Worm (Caenorhabditis elegans): ENCODE measurements around the gene C06A12.3.

The C06A12.3 gene

DNA sequence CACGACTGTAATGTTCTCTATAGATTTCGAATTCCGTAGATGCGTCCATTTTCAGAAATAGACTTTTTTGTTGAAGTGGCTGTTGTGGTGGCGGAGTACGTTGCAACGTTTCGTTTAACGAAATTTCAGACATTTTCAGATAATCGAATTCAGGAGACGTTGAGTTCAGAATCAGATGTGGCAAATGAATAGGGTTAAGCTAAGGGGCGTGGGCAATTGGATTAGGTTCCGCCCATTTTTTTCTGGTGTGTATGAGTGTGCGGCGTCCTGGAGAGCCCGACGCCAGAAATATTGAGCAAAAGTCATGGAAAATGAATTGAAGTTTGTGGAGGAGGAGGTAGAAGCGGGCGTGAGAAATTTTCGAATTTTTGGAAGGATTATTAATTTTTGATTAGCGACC is 14.2 kb upstream of the C06A12.3 start:
- TF ChIP-seq lsy-2 (tag; optimal IDR thresholded peaks at IDR 0.05): no peak
- TF ChIP-seq bed-3 (GFP tag; optimal IDR thresholded peaks at IDR 0.05): no peak
- no peak for TF ChIP-seq mls-2 (tag; optimal IDR thresholded peaks at IDR 0.05)
- TF ChIP-seq nhr-237 (tag; optimal IDR thresholded peaks at IDR 0.05): no peak
- TF ChIP-seq tbx-8 (GFP tag; optimal IDR thresholded peaks at IDR 0.05): no peak
- TF ChIP-seq ceh-43 (GFP tag; optimal IDR thresholded peaks at IDR 0.05): no peak
- no peak for TF ChIP-seq nhr-12 (tag; optimal IDR thresholded peaks at IDR 0.05)

DNA sequence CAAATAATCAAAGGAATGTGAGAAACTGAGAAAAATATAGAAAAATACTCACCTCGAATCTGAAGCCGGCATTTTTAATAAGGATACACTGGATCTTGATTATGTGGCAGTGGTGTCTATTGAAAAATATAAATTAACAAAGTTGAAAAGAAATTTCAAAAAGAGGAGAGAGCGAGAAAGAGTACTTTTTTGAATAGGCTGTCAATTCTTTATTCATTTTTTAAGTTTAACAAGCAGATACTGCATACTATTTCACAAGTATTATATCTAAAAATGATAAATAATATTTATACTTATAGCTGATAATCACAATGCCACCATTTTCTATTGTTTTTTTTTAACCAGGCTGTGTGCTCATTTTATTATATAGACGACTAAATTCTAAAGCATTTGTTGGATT is 9.8 kb upstream of the C06A12.3 start, which contains the start of gene npr-26:
npr-26 (minus strand) TSS at position 101 of the 400 bp plus-strand sequence.
- TF ChIP-seq flh-1 (GFP tag; optimal IDR thresholded peaks at IDR 0.05): no peak
- no peak for TF ChIP-seq nhr-2 (tag; optimal IDR thresholded peaks at IDR 0.05)
- TF ChIP-seq elt-3 (tag; optimal IDR thresholded peaks at IDR 0.05): no peak
- TF ChIP-seq mep-1 (tag; optimal IDR thresholded peaks at IDR 0.05): no peak
- no peak for TF ChIP-seq sem-2 (GFP tag; optimal IDR thresholded peaks at IDR 0.05)
- no peak for TF ChIP-seq unc-62 (GFP tag; optimal IDR thresholded peaks at IDR 0.05)
- TF ChIP-seq nhr-76 (tag; optimal IDR thresholded peaks at IDR 0.05): no peak
- no peak for TF ChIP-seq ceh-43 (GFP tag; optimal IDR thresholded peaks at IDR 0.05)
- TF ChIP-seq snpc-4 (tag; optimal IDR thresholded peaks at IDR 0.05): no peak
- TF ChIP-seq tbx-8 (GFP tag; optimal IDR thresholded peaks at IDR 0.05): no peak
- TF ChIP-seq blmp-1 (tag; optimal IDR thresholded peaks at IDR 0.05): no peak
- no peak for TF ChIP-seq lsy-2 (tag; optimal IDR thresholded peaks at IDR 0.05)
- no peak for TF ChIP-seq drap-1 (GFP tag; optimal IDR thresholded peaks at IDR 0.05)
- TF ChIP-seq ceh-39 (tag; optimal IDR thresholded peaks at IDR 0.05): no peak

DNA sequence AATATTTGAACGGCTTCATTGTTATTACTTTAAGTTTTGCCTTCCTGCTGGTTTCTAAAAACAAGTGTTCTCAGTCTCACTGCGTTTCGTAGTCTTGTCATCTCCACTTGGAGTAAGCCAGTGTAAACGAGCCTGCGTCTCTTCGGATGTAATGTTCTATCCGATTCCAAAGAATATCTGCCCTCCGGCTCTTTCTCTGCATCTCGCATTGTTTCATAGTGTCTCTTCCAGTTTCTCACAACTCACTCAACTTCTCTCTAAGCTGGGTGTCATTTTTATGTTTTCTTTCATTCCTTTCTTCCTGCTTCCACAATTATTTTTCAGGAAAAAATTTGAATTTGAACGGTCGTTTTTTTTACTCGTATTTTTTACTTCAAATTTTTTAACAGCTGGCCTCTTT is 553 bp upstream of the C06A12.3 start:
- TF ChIP-seq ces-1 (GFP tag; optimal IDR thresholded peaks at IDR 0.05) (peak; percentile 17), tbx-8 (GFP tag; optimal IDR thresholded peaks at IDR 0.05) (no peak)

DNA sequence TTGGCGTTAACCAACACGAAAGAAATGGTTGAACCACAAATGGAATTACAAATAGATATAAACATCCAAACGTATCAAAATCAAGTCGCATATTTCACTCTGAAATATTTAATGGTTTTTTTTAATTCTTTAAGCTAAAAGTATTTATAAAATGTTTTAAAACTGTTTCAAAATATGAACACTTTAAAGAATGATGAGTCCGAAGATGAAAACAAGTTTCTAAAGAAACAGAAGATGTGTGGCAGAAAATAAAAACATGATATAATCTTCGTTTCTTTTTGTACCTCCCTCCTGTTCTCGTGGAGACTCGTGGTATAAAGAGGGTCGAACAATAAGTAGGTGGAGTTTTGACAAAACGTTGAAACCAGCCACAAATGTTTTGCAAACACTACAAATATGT is 3.8 kb downstream of the C06A12.3 start, which contains the start of gene lact-6:
lact-6 (minus strand) TSS at position 101 of the 400 bp plus-strand sequence.
- TF ChIP-seq ces-1 (GFP tag; optimal IDR thresholded peaks at IDR 0.05) (no peak), nhr-76 (tag; optimal IDR thresholded peaks at IDR 0.05) (no peak), ceh-39 (tag; optimal IDR thresholded peaks at IDR 0.05) (no peak), drap-1 (GFP tag; optimal IDR thresholded peaks at IDR 0.05) (no peak), cnd-1 (tag; optimal IDR thresholded peaks at IDR 0.05) (no peak)

DNA sequence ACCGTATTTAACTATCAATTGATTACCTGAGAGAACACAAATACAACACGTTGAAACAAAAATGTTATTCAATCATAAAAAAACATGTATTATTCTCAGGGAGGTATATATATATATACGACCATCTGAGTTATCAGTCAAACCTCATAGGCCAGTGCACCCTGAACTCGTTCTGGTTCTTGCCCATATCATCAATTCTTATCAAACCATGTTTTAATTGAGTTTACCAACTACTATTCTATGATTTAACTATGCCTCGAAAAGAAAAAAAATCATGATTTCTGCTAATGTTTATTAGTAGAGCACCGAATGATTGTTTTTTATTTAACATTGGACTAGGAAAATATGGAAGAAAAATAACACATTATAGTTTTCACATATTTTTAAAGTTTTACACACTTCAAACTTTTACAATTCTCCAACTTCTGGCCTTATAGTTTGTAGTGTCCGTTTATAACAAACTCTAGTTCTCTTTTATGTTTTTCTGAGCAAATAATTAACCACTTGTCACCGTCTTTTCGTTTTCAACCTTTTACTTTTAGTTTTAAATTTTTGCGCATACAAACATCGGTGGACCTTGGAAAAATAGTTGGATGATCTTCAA is 4.8 kb downstream of the C06A12.3 start:
- TF ChIP-seq elt-1 (tag; optimal IDR thresholded peaks at IDR 0.05; ENCODE audit: borderline replicate concordance, insufficient read depth): no peak

DNA sequence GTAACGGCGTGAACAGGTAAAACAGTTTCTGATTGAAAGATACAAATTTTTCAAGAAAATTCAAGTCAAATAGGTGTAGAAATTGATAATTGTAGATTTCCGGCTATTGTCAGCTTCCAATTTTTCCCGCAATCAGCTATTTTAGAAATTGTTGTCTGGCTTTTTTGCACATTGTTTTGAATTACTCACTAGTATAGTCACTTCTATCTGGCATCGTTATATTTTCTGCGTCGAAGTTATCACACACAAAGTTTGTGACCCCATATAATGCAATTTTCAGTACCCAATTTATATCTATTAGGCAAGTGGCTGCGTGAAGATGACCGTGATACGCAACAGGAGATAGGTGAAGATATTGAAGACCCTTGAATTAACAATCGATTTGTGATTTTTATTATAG is 7.7 kb downstream of the C06A12.3 start:
- no peak for TF ChIP-seq sptf-1 (tag; optimal IDR thresholded peaks at IDR 0.05)
- no peak for TF ChIP-seq M03D4.4 (tag; optimal IDR thresholded peaks at IDR 0.05)
- TF ChIP-seq unc-120 (tag; optimal IDR thresholded peaks at IDR 0.05; ENCODE audit: poor library complexity, severe bottlenecking): no peak
- no peak for TF ChIP-seq lin-32 (GFP tag; optimal IDR thresholded peaks at IDR 0.05)
- TF ChIP-seq ham-2 (GFP tag; optimal IDR thresholded peaks at IDR 0.05): no peak
- no peak for TF ChIP-seq drap-1 (GFP tag; optimal IDR thresholded peaks at IDR 0.05)
- no peak for TF ChIP-seq ceh-39 (tag; optimal IDR thresholded peaks at IDR 0.05)
- no peak for TF ChIP-seq cnd-1 (tag; optimal IDR thresholded peaks at IDR 0.05)
- no peak for TF ChIP-seq mab-5 (tag; optimal IDR thresholded peaks at IDR 0.05)
- TF ChIP-seq sem-2 (GFP tag; optimal IDR thresholded peaks at IDR 0.05): no peak
- TF ChIP-seq elt-1 (tag; optimal IDR thresholded peaks at IDR 0.05; ENCODE audit: borderline replicate concordance, insufficient read depth): no peak

ce11 chrIV:17436552-17436951 is 9.0 kb downstream of the C06A12.3 start, which contains the start of gene gcy-27:
TSS of gene gcy-27 (minus strand) at chrIV:17436652.
- no peak for TF ChIP-seq pha-4 (tag; optimal IDR thresholded peaks at IDR 0.05)
